Fruit fly (Drosophila melanogaster): ENCODE data around the gene CG14260.

Gene CG14260

DNA sequence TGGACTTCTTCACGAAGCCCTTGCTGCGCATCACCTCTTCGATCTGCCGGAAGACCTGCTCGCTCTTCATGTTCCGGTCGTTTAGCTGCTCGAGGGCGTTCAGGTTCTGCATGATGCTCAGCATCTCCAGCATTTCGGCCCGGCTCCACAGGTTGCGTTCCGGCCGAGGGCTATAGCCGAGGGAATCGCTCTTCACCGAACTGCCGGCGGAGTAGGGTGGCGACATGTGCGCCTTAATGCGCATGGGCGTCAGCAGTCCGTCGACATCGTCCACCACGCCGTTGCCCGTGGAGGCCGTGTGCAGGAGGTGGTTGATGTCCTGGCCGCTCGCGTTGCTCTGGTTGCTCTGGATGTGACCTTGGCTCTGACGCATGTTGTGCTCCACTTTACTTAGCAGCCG lies 14.2 kb downstream of the CG14260 start (continued):
- no peak for TF ChIP-seq Atf6 (GFP tag; IDR thresholded peaks at IDR 0.05)
- no peak for TF ChIP-seq usp (GFP tag; optimal IDR thresholded peaks at IDR 0.05)
- TF ChIP-seq twi (tag; optimal IDR thresholded peaks at IDR 0.05) = no peak
- no peak for TF ChIP-seq Dip3 (GFP tag; optimal IDR thresholded peaks at IDR 0.05)
- no peak for TF ChIP-seq nau (GFP tag; optimal IDR thresholded peaks at IDR 0.05)
- no peak for TF ChIP-seq toy (GFP tag; IDR thresholded peaks at IDR 0.05)
- TF ChIP-seq MBD-R2 (GFP tag; IDR thresholded peaks at IDR 0.05) = no peak
- no peak for TF ChIP-seq psq (GFP tag; optimal IDR thresholded peaks at IDR 0.05)
- TF ChIP-seq CG7357 (GFP tag; IDR thresholded peaks at IDR 0.05) = no peak
- TF ChIP-seq gro (GFP tag; optimal IDR thresholded peaks at IDR 0.05) = no peak
- no peak for TF ChIP-seq sima (GFP tag; optimal IDR thresholded peaks at IDR 0.05)
- TF ChIP-seq CG13424 (tag; optimal IDR thresholded peaks at IDR 0.05) = no peak
- TF ChIP-seq CG17912 (GFP tag; optimal IDR thresholded peaks at IDR 0.05) = no peak
- no peak for TF ChIP-seq dm (GFP tag; optimal IDR thresholded peaks at IDR 0.05)
- TF ChIP-seq CG6254 (GFP tag; optimal IDR thresholded peaks at IDR 0.05) = no peak
- TF ChIP-seq pum (GFP tag; optimal IDR thresholded peaks at IDR 0.05) = no peak
- TF ChIP-seq CG17612 (GFP tag; IDR thresholded peaks at IDR 0.05) = no peak
- no peak for TF ChIP-seq Lhr (GFP tag; optimal IDR thresholded peaks at IDR 0.05)
- peak; percentile 62 for TF ChIP-seq ewg (GFP tag; optimal IDR thresholded peaks at IDR 0.05)
- peak; percentile 44 for TF ChIP-seq CG8478 (optimal IDR thresholded peaks at IDR 0.05)
- TF ChIP-seq Med (GFP tag) = peak; percentile 67
- no peak for TF ChIP-seq CG3847 (GFP tag; IDR thresholded peaks at IDR 0.05)
- no peak for TF ChIP-seq CG7745 (tag; optimal IDR thresholded peaks at IDR 0.05)
- peak; percentile 80 for TF ChIP-seq Deaf1 (tag; optimal IDR thresholded peaks at IDR 0.05)

DNA sequence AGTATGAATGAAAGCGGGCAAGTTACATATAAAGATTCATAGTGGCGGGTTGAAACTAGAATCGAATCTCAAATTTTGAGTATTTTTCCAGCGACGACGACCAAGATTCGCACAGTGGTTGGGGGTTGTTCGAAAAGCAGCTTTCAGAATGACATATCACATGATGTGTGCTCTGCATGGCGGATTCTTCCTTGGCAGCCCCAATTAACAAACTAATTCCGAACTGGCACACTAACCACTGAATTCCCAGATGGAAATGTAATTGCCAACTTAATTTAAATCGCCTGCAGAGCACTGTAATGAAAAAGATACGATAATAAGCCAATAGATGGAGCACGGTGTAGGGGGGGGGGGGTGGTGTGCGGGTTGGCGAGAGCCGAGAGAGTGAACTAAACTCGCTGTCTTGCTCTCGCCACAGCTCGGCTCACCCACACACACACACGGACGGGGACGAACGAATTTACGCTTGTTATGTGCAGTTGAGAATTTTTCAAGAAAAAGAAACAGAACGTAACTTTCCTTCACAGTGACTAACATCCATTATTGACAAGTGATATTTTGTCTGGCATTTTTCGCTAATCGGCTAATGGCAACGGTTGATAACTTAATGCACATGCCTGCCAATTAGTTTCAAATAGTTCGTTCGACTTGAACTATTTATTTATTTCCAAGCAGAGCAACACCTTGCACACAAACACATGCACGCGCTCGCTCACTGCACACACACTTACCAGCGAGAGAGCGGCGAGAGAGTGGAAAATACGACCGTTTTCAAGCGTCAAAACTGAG lies 16.0 kb downstream of the CG14260 start:
- TF ChIP-seq CG2875 (GFP tag; optimal IDR thresholded peaks at IDR 0.05) (peak; percentile 89), CG11696 (GFP tag; IDR thresholded peaks at IDR 0.05) (peak; percentile 91), Usf (GFP tag; optimal IDR thresholded peaks at IDR 0.05) (peak; percentile 92), chn (GFP tag; optimal IDR thresholded peaks at IDR 0.05) (peak; percentile 97), BtbVII (GFP tag; optimal IDR thresholded peaks at IDR 0.05) (peak; percentile 95), ssp (GFP tag; IDR thresholded peaks at IDR 0.05) (peak; percentile 88), slou (GFP tag; optimal IDR thresholded peaks at IDR 0.05) (peak; percentile 75), CG10366 (GFP tag; IDR thresholded peaks at IDR 0.05) (peak; percentile 97), CG13775 (GFP tag; optimal IDR thresholded peaks at IDR 0.05) (peak; percentile 92), CG14860 (GFP tag; IDR thresholded peaks at IDR 0.05; ENCODE audit: partially characterized antibody) (peak; percentile 63), CG12942 (GFP tag; optimal IDR thresholded peaks at IDR 0.05) (peak; percentile 94), CG15696 (tag; optimal IDR thresholded peaks at IDR 0.05) (peak; percentile 65), Ssrp (tag; optimal IDR thresholded peaks at IDR 0.05) (peak; percentile 91), peb (GFP tag; IDR thresholded peaks at IDR 0.05) (peak; percentile 95), Ets65A (GFP tag) (peak; percentile 99), CG3281 (GFP tag; optimal IDR thresholded peaks at IDR 0.05) (peak; percentile 96), CG4424 (GFP tag; optimal IDR thresholded peaks at IDR 0.05) (peak; percentile 94), CG32772 (GFP tag; IDR thresholded peaks at IDR 0.05) (peak; percentile 97), cato (GFP tag; optimal IDR thresholded peaks at IDR 0.05; ENCODE audit: borderline replicate concordance) (peak; percentile 81), CG4707 (GFP tag; optimal IDR thresholded peaks at IDR 0.05) (peak; percentile 88), CG18764 (GFP tag; optimal IDR thresholded peaks at IDR 0.05) (peak; percentile 91), bbx (GFP tag; IDR thresholded peaks at IDR 0.05; ENCODE audit: partially characterized antibody) (peak; percentile 60), trem (tag; optimal IDR thresholded peaks at IDR 0.05) (peak; percentile 89), CG13296 (GFP tag; optimal IDR thresholded peaks at IDR 0.05) (peak; percentile 90), CG6254 (GFP tag; optimal IDR thresholded peaks at IDR 0.05) (peak; percentile 91), CG4328 (GFP tag; optimal IDR thresholded peaks at IDR 0.05) (peak; percentile 68), Hr3 (GFP tag; optimal IDR thresholded peaks at IDR 0.05) (peak; percentile 89), CG15269 (tag; optimal IDR thresholded peaks at IDR 0.05) (peak; percentile 97)
